Fruit fly (Drosophila melanogaster) whole organism, embryonic: ENCODE results near the gene Ctr9.

ENCODE experiments used
- Adf1 ChIP-seq: fragments of 200-800 bp; sonication (Bioruptor generic); IDR thresholded peaks from 2 replicates; pipeline ENCODE4 v1.3.6; 2022; ENCODE audit warnings: missing biosample characterization, missing genetic modification characterization
- CG10267 ChIP-seq: fragments of 200-800 bp; sonication (Bioruptor generic); optimal IDR thresholded peaks from 2 replicates; lab custom pipeline; 2018; ENCODE audit warnings: missing biosample characterization, mild to moderate bottlenecking, missing genetic modification characterization, moderate library complexity
- CG11093 ChIP-seq: fragments of 200-800 bp; sonication (Bioruptor generic); IDR thresholded peaks from 3 replicates; pipeline ENCODE4 v1.3.6; 2022; ENCODE audit warnings: missing biosample characterization, missing genetic modification characterization
- CG1233 ChIP-seq: fragments of 200-800 bp; sonication (Bioruptor generic); optimal IDR thresholded peaks from 4 replicates; lab custom pipeline; 2018; ENCODE audit warnings: missing biosample characterization, mild to moderate bottlenecking, missing genetic modification characterization
- CG14014 ChIP-seq: fragments of 200-800 bp; sonication (Bioruptor generic); IDR thresholded peaks from 2 replicates; pipeline ENCODE4 v1.3.6; 2022; ENCODE audit warnings: missing biosample characterization, missing genetic modification characterization
- CG15479 ChIP-seq: fragments of 200-800 bp; sonication (Bioruptor generic); optimal IDR thresholded peaks from 3 replicates; lab custom pipeline; 2019; ENCODE audit warnings: missing biosample characterization, mild to moderate bottlenecking, missing genetic modification characterization, moderate library complexity
- CG15696 ChIP-seq: fragments of 200-800 bp; sonication (Bioruptor generic); optimal IDR thresholded peaks from 2 replicates; lab custom pipeline; 2019; ENCODE audit warnings: missing biosample characterization, mild to moderate bottlenecking, missing genetic modification characterization, moderate library complexity
- CG17829 ChIP-seq: fragments of 200-800 bp; optimal IDR thresholded peaks from 2 replicates; lab custom pipeline; 2019; ENCODE audit warnings: missing biosample characterization, mild to moderate bottlenecking, missing genetic modification characterization, moderate library complexity
- CG31224 ChIP-seq: fragments of 200-800 bp; sonication (Bioruptor generic); IDR thresholded peaks from 2 replicates; pipeline ENCODE4 v1.3.6; 2022; ENCODE audit warnings: missing biosample characterization, missing genetic modification characterization
- CG32767 ChIP-seq: fragments of 200-800 bp; sonication (Bioruptor generic); IDR thresholded peaks from 2 replicates; pipeline ENCODE4 v1.3.6; 2022; ENCODE audit warnings: missing biosample characterization, missing genetic modification characterization
- CG33557 ChIP-seq: fragments of 200-800 bp; sonication (Bioruptor generic); optimal IDR thresholded peaks from 2 replicates; lab custom pipeline; 2019; ENCODE audit warnings: missing biosample characterization, mild to moderate bottlenecking, missing genetic modification characterization, moderate library complexity
- CG3847 ChIP-seq: fragments of 200-800 bp; sonication (Bioruptor generic); IDR thresholded peaks from 2 replicates; pipeline ENCODE4 v1.3.6; 2022; ENCODE audit warnings: missing biosample characterization, missing genetic modification characterization
- CG4424 ChIP-seq: fragments of 200-800 bp; sonication (Bioruptor generic); optimal IDR thresholded peaks from 3 replicates; lab custom pipeline; 2016; ENCODE audit warnings: missing biosample characterization, missing genetic modification characterization
- CG6689 ChIP-seq: fragments of 200-800 bp; sonication (Bioruptor generic); IDR thresholded peaks from 2 replicates; pipeline ENCODE4 v1.3.6; 2022; ENCODE audit warnings: missing biosample characterization, missing genetic modification characterization
- CG6765 ChIP-seq: fragments of 200-800 bp; sonication (Bioruptor generic); optimal IDR thresholded peaks from 3 replicates; lab custom pipeline; 2017; ENCODE audit warnings: missing biosample characterization, mild to moderate bottlenecking, missing genetic modification characterization
- Chrac-16 ChIP-seq: fragments of 200-800 bp; sonication (Bioruptor generic); optimal IDR thresholded peaks from 3 replicates; lab custom pipeline; 2016; ENCODE audit warnings: missing biosample characterization, missing genetic modification characterization
- Dip2 ChIP-seq: fragments of 200-800 bp; sonication (Bioruptor generic); IDR thresholded peaks from 2 replicates; pipeline ENCODE4 v1.3.6; 2022; ENCODE audit warnings: missing biosample characterization, missing genetic modification characterization
- Doc2 ChIP-seq: fragments of 200-800 bp; sonication (Bioruptor generic); IDR thresholded peaks from 2 replicates; pipeline ENCODE4 v1.3.6; 2022; ENCODE audit warnings: missing biosample characterization, missing genetic modification characterization
- Dp ChIP-seq: fragments of 200-800 bp; sonication (Bioruptor generic); optimal IDR thresholded peaks from 2 replicates; lab custom pipeline; 2018; ENCODE audit warnings: missing biosample characterization, mild to moderate bottlenecking, missing genetic modification characterization, moderate library complexity
- E2f2 ChIP-seq: fragments of 200-800 bp; sonication (Bioruptor generic); IDR thresholded peaks from 2 replicates; pipeline ENCODE4 v1.3.6; 2022; ENCODE audit warnings: missing biosample characterization, missing genetic modification characterization
- Gug ChIP-seq: fragments of 200-800 bp; sonication (Bioruptor generic); IDR thresholded peaks from 4 replicates; pipeline ENCODE4 v1.3.6; 2022; ENCODE audit warnings: missing biosample characterization, missing genetic modification characterization
- Nf-YB ChIP-seq: fragments of 200-800 bp; sonication (Bioruptor generic); optimal IDR thresholded peaks from 3 replicates; lab custom pipeline; 2019; ENCODE audit warnings: missing biosample characterization, mild to moderate bottlenecking, missing genetic modification characterization, moderate library complexity
- Nf-YC ChIP-seq: fragments of 200-800 bp; optimal IDR thresholded peaks from 3 replicates; lab custom pipeline; 2019; ENCODE audit warnings: missing biosample characterization, mild to moderate bottlenecking, missing genetic modification characterization, moderate library complexity
- Oaz ChIP-seq: fragments of 200-800 bp; sonication (Bioruptor generic); IDR thresholded peaks from 2 replicates; pipeline ENCODE4 v1.3.6; 2022; ENCODE audit warnings: missing biosample characterization, missing genetic modification characterization
- Pdp1 ChIP-seq, 2 experiments: fragments of 200-800 bp; sonication (Bioruptor generic); optimal IDR thresholded peaks; 3 replicates each; lab custom pipeline; 2016; ENCODE audit warnings: missing biosample characterization in 2 of 2, missing genetic modification characterization in 2 of 2, mild to moderate bottlenecking in 1 of 2, moderate library complexity in 1 of 2
- Sox100B ChIP-seq: fragments of 200-800 bp; sonication (Bioruptor generic); optimal IDR thresholded peaks from 3 replicates; lab custom pipeline; 2018; ENCODE audit warnings: missing biosample characterization, mild to moderate bottlenecking, missing genetic modification characterization
- TFAM ChIP-seq: fragments of 200-800 bp; sonication (Bioruptor generic); optimal IDR thresholded peaks from 2 replicates; lab custom pipeline; 2017; ENCODE audit warnings: missing biosample characterization, missing genetic modification characterization, inconsistent platforms
- Taf1 ChIP-seq: fragments of 200-800 bp; sonication (Bioruptor generic); IDR thresholded peaks from 2 replicates; pipeline ENCODE4 v1.3.6; 2022; ENCODE audit warnings: missing biosample characterization, missing genetic modification characterization
- Tbp ChIP-seq: fragments of >200 bp; optimal IDR thresholded peaks from 2 replicates; lab custom pipeline; 2018; ENCODE audit warnings: missing biosample characterization, missing genetic modification characterization
- Vsx1 ChIP-seq: fragments of 200-800 bp; sonication (Bioruptor generic); optimal IDR thresholded peaks from 2 replicates; lab custom pipeline; 2017; ENCODE audit warnings: missing biosample characterization, mild to moderate bottlenecking, missing genetic modification characterization, missing genetic modification reagents
- ac ChIP-seq: fragments of 200-800 bp; sonication (Bioruptor generic); optimal IDR thresholded peaks from 3 replicates; lab custom pipeline; 2017; ENCODE audit warnings: missing biosample characterization, mild to moderate bottlenecking, missing genetic modification characterization
- ato ChIP-seq: fragments of 200-800 bp; sonication (Bioruptor generic); IDR thresholded peaks from 2 replicates; pipeline ENCODE4 v1.3.6; 2022; ENCODE audit warnings: missing biosample characterization, missing genetic modification characterization; ENCODE audit not compliant: partially characterized antibody
- bbx ChIP-seq: fragments of 200-800 bp; sonication (Bioruptor generic); IDR thresholded peaks from 2 replicates; pipeline ENCODE4 v1.3.6; 2022; ENCODE audit warnings: missing biosample characterization, missing genetic modification characterization; ENCODE audit not compliant: partially characterized antibody
- bowl ChIP-seq: fragments of 200-800 bp; sonication (Bioruptor generic); IDR thresholded peaks from 2 replicates; pipeline ENCODE4 v1.3.6; 2022; ENCODE audit warnings: missing biosample characterization, missing genetic modification characterization
- ci ChIP-seq: fragments of 200-800 bp; sonication (Bioruptor generic); IDR thresholded peaks from 3 replicates; pipeline ENCODE4 v1.3.6; 2022; ENCODE audit warnings: missing biosample characterization, missing genetic modification characterization
- da ChIP-seq: fragments of 200-800 bp; sonication (Bioruptor generic); optimal IDR thresholded peaks from 2 replicates; lab custom pipeline; 2016; ENCODE audit warnings: missing biosample characterization, missing genetic modification characterization
- dmrt99B ChIP-seq: fragments of 200-800 bp; sonication (Bioruptor generic); optimal IDR thresholded peaks from 2 replicates; lab custom pipeline; 2018; ENCODE audit warnings: missing biosample characterization, mild to moderate bottlenecking, missing genetic modification characterization, moderate library complexity
- fd3F ChIP-seq: fragments of 200-800 bp; sonication (Bioruptor generic); optimal IDR thresholded peaks from 2 replicates; lab custom pipeline; 2018; ENCODE audit warnings: missing biosample characterization, mild to moderate bottlenecking, missing genetic modification characterization, moderate library complexity
- her ChIP-seq: fragments of 200-800 bp; sonication (Bioruptor generic); optimal IDR thresholded peaks from 2 replicates; lab custom pipeline; 2016; ENCODE audit warnings: missing biosample characterization, missing genetic modification characterization
- jigr1 ChIP-seq: fragments of 200-800 bp; sonication (Bioruptor generic); IDR thresholded peaks from 3 replicates; pipeline ENCODE4 v1.3.6; 2022; ENCODE audit warnings: missing biosample characterization, missing genetic modification characterization
- kni ChIP-seq: fragments of 200-800 bp; sonication (Bioruptor generic); optimal IDR thresholded peaks from 3 replicates; lab custom pipeline; 2017; ENCODE audit warnings: mild to moderate bottlenecking, missing biosample characterization, missing genetic modification reagents, missing genetic modification characterization
- mirr ChIP-seq: fragments of 200-800 bp; sonication (Bioruptor generic); optimal IDR thresholded peaks from 3 replicates; lab custom pipeline; 2018; ENCODE audit warnings: missing biosample characterization, mild to moderate bottlenecking, missing genetic modification characterization
- mld ChIP-seq: fragments of 200-800 bp; sonication (Bioruptor generic); IDR thresholded peaks from 3 replicates; pipeline ENCODE4 v1.3.6; 2022; ENCODE audit warnings: missing biosample characterization, missing genetic modification characterization; ENCODE audit not compliant: partially characterized antibody
- peb ChIP-seq: fragments of 200-800 bp; sonication (Bioruptor generic); IDR thresholded peaks from 2 replicates; pipeline ENCODE4 v1.3.6; 2022; ENCODE audit warnings: missing biosample characterization, missing genetic modification characterization
- pnt ChIP-seq: fragments of 200-800 bp; sonication (Bioruptor generic); optimal IDR thresholded peaks from 3 replicates; lab custom pipeline; 2016; ENCODE audit warnings: missing biosample characterization, missing genetic modification characterization
- psq ChIP-seq: fragments of 200-800 bp; sonication (Bioruptor generic); optimal IDR thresholded peaks from 2 replicates; lab custom pipeline; 2017; ENCODE audit warnings: missing biosample characterization, missing genetic modification characterization
- seq ChIP-seq: fragments of 200-800 bp; sonication (Bioruptor generic); IDR thresholded peaks from 2 replicates; pipeline ENCODE4 v1.3.6; 2022; ENCODE audit warnings: missing biosample characterization, missing genetic modification characterization
- ssp ChIP-seq: fragments of 200-800 bp; sonication (Bioruptor generic); IDR thresholded peaks from 2 replicates; pipeline ENCODE4 v1.3.6; 2022; ENCODE audit warnings: missing biosample characterization, missing genetic modification characterization
- ttk ChIP-seq: fragments of 200-800 bp; sonication (Bioruptor generic); IDR thresholded peaks from 2 replicates; pipeline ENCODE4 v2.1.2; 2022; ENCODE audit warnings: missing biosample characterization, missing genetic modification characterization
- zf30C ChIP-seq: fragments of 200-800 bp; sonication (Bioruptor generic); optimal IDR thresholded peaks from 3 replicates; lab custom pipeline; 2018; ENCODE audit warnings: missing biosample characterization, mild to moderate bottlenecking, missing genetic modification characterization

Gene Ctr9

DNA sequence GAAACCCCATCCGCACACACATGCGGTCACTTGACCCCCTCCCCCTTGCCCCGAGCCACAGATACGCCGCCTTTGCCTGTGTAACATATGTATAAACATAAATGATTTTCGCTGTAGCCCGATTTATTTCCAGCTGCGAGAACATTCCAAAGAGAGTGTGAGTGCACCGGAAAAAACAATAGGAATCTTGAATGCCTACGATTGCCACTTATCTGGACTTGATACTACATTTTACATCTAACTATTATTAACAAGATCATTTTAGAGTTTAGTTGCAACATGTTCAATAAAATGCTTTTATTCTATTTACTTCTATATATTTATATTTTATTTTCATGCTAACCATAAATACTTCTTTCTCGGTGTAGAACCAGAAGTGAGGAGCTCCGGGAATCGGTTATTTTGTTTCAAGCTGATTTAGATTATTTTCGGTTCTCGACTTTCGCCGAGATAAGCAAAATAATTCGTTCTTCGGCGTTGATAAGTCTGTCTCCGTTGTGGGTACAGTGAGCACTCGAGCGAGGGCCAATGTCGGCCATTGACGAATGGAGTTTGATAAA is 6.9 kb upstream of the Ctr9 start (continued):
- peak; percentile 69 for TF ChIP-seq Nf-YB
- TF ChIP-seq fd3F, result peak; percentile 29
- TF ChIP-seq Doc2 (GFP tag; lab: Robert Waterston, UW), result no peak
- TF ChIP-seq ttk (GFP tag; lab: Robert Waterston, UW), result peak; percentile 48
- peak; percentile 90 for TF ChIP-seq ci (GFP tag; lab: Robert Waterston, UW)
- peak; percentile 2 for TF ChIP-seq pnt (GFP tag; lab: Kevin White, UChicago)
- TF ChIP-seq jigr1 (GFP tag; lab: Robert Waterston, UW), result 0 out of 3 replicates have a peak, but pooled peaks have one; percentile 34
- peak; percentile 42 for TF ChIP-seq kni (GFP tag; lab: Kevin White, UChicago)
- TF ChIP-seq Chrac-16 (GFP tag; lab: Kevin White, UChicago), result peak; percentile 68
- TF ChIP-seq Vsx1 (GFP tag; lab: Kevin White, UChicago), result no peak
- TF ChIP-seq CG3847 (GFP tag; lab: Robert Waterston, UW), result peak; percentile 68
- TF ChIP-seq ato, result no peak
- TF ChIP-seq ssp (GFP tag; lab: Robert Waterston, UW), result peak; percentile 67
- peak; percentile 81 for TF ChIP-seq CG6689 (GFP tag; lab: Robert Waterston, UW)
- TF ChIP-seq Sox100B (GFP tag; lab: Kevin White, UChicago), result no peak
- TF ChIP-seq mirr (GFP tag; lab: Kevin White, UChicago), result peak; percentile 25
- TF ChIP-seq CG17829 (tag; lab: Kevin White, UChicago), result peak; percentile 94
- TF ChIP-seq ac (GFP tag; lab: Kevin White, UChicago), result peak; percentile 65
- TF ChIP-seq CG10267 (tag; lab: Kevin White, UChicago), result peak; percentile 84
- TF ChIP-seq mld (GFP tag; lab: Robert Waterston, UW), result no peak
- TF ChIP-seq Oaz (GFP tag; lab: Robert Waterston, UW), result peak; percentile 56
- TF ChIP-seq psq (GFP tag; lab: Kevin White, UChicago), result peak; percentile 54
- TF ChIP-seq peb (GFP tag; lab: Robert Waterston, UW), result peak; percentile 70; the same call in 1 of the 2 replicates
- no peak for TF ChIP-seq Dp (GFP tag; lab: Kevin White, UChicago)
- TF ChIP-seq bbx (GFP tag; lab: Robert Waterston, UW), result no peak
- TF ChIP-seq CG15479 (GFP tag; lab: Kevin White, UChicago), result peak; percentile 17
- TF ChIP-seq Pdp1 (GFP tag; optimal IDR thresholded peaks at IDR 0.05; lab: Kevin White, UChicago), result peak; percentile 3 to 42
- peak; percentile 81 for TF ChIP-seq CG33557 (GFP tag; lab: Kevin White, UChicago)
- TF ChIP-seq CG6765 (GFP tag; lab: Kevin White, UChicago), result peak; percentile 20
- peak; percentile 39; the same call in 1 of the 2 replicates for TF ChIP-seq Taf1 (GFP tag; lab: Robert Waterston, UW)
- TF ChIP-seq CG32767, result no peak
- TF ChIP-seq Gug (GFP tag; lab: Robert Waterston, UW), result peak; percentile 51
- TF ChIP-seq CG11093 (GFP tag; lab: Robert Waterston, UW), result peak; percentile 55; the same call in 2 of the 3 replicates
- peak; percentile 67 for TF ChIP-seq CG31224 (GFP tag; lab: Robert Waterston, UW)
- peak; percentile 71 for TF ChIP-seq CG14014
- TF ChIP-seq Dip2 (GFP tag; lab: Robert Waterston, UW), result no peak
- no peak for TF ChIP-seq da (GFP tag; lab: Kevin White, UChicago)
- peak; percentile 97 for TF ChIP-seq zf30C
- TF ChIP-seq E2f2 (GFP tag; lab: Robert Waterston, UW), result peak; percentile 59
- TF ChIP-seq her (GFP tag; lab: Kevin White, UChicago), result peak; percentile 23
- TF ChIP-seq CG15696, result peak; percentile 86
- no peak for TF ChIP-seq TFAM (GFP tag; lab: Kevin White, UChicago)
- 0 out of 2 replicates have a peak, but pooled peaks have one; percentile 7 for TF ChIP-seq Adf1 (GFP tag; lab: Robert Waterston, UW)
- peak; percentile 58; the same call in 1 of the 2 replicates for TF ChIP-seq bowl (GFP tag; lab: Robert Waterston, UW)
- TF ChIP-seq Nf-YC (tag; lab: Kevin White, UChicago), result peak; percentile 70
- peak; percentile 84 for TF ChIP-seq dmrt99B
- TF ChIP-seq CG4424 (GFP tag; lab: Kevin White, UChicago), result peak; percentile 62
- no peak for TF ChIP-seq Tbp (GFP tag; lab: Kevin White, UChicago)
- peak; percentile 72 for TF ChIP-seq CG1233
- peak; percentile 52; the same call in 1 of the 2 replicates for TF ChIP-seq seq (GFP tag; lab: Robert Waterston, UW)
